Worm (Caenorhabditis elegans) whole organism, L1 larva: ENCODE data around the gene ubc-1.

Experiments used
- egl-27 ChIP-seq, 2 experiments: fragments of 150-350 bp in 1 of 2; sonication (generic microtip); optimal IDR thresholded peaks; 3 replicates each; lab custom pipeline; 2017 to 2018; ENCODE audit warnings: missing biosample characterization in 2 of 2, missing genetic modification characterization in 2 of 2, missing genetic modification reagents in 2 of 2
- fkh-8 ChIP-seq: sonication (generic microtip); optimal IDR thresholded peaks from 2 replicates; lab custom pipeline; 2016; ENCODE audit warnings: mild to moderate bottlenecking, missing genetic modification characterization, missing compliant biosample characterization

DNA sequence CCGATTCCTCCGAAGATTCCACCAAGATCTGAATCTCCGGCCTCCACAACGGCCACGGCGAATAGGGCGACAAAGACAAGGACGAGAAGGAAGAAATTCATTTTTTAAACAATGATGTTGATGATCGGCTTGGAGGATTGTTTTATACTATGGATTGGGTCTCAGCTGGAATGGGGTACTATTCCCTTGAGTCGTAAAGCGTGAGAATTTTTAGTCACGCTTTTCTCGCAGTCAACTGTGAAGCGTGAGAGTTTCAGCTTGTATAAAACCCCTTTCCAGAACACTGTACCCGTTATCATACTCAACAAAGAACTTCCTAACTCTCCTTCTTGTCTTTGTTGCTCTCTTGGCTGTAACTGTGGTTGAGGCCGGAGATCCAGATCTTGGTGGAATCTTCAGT lies 11.7 kb downstream of the ubc-1 start, which contains the start of gene F49F1.15:
- TF ChIP-seq fkh-8 (no peak), egl-27 (tag; optimal IDR thresholded peaks at IDR 0.05; lab: Kevin White, UChicago) (no peak)
